Fruit fly (Drosophila melanogaster): ENCODE data around the gene CG34012.

The CG34012 gene

dm6 chr3L:11085810-11086209, 23.5 kb downstream of the CG34012 start (continued):
- TF ChIP-seq chinmo (GFP tag; IDR thresholded peaks at IDR 0.05; ENCODE audit: partially characterized antibody): 0 out of 4 replicates have a peak, but pooled peaks have one; percentile 46
- peak; percentile 4 for TF ChIP-seq CG2678 (tag; optimal IDR thresholded peaks at IDR 0.05)
- TF ChIP-seq CG7928 (GFP tag; optimal IDR thresholded peaks at IDR 0.05): no peak
- no peak for TF ChIP-seq CG11695 (GFP tag; IDR thresholded peaks at IDR 0.05)
- peak; percentile 35 for TF ChIP-seq CG7987 (GFP tag; optimal IDR thresholded peaks at IDR 0.05)
- TF ChIP-seq HLHmδ (GFP tag; optimal IDR thresholded peaks at IDR 0.05): peak; percentile 28
- TF ChIP-seq CG34376 (GFP tag; optimal IDR thresholded peaks at IDR 0.05): peak; percentile 42
- peak; percentile 74 for TF ChIP-seq D19B (GFP tag; optimal IDR thresholded peaks at IDR 0.05)
- no peak for TF ChIP-seq CrebB (tag; optimal IDR thresholded peaks at IDR 0.05)
- peak in 1 of 2 experiments; percentile 26 for TF ChIP-seq eve (GFP tag; optimal IDR thresholded peaks at IDR 0.05)
- peak; percentile 28 for TF ChIP-seq lab (GFP tag; optimal IDR thresholded peaks at IDR 0.05)
- no peak for TF ChIP-seq gcm2 (GFP tag; optimal IDR thresholded peaks at IDR 0.05)
- TF ChIP-seq cg (GFP tag; optimal IDR thresholded peaks at IDR 0.05): peak; percentile 46
- no peak for TF ChIP-seq CG3163 (GFP tag; optimal IDR thresholded peaks at IDR 0.05)
- TF ChIP-seq CG7745 (tag; optimal IDR thresholded peaks at IDR 0.05): peak; percentile 37

dm6 chr3L:11084557-11085231, 24.6 kb downstream of the CG34012 start:
- TF ChIP-seq CG17328 (GFP tag; IDR thresholded peaks at IDR 0.05) (peak; percentile 99), vfl (GFP tag; optimal IDR thresholded peaks at IDR 0.05) (peak; percentile 76), CG2712 (tag; optimal IDR thresholded peaks at IDR 0.05) (peak; percentile 98), crp (GFP tag; optimal IDR thresholded peaks at IDR 0.05) (peak in 1 of 2 experiments; percentile 63), CG2889 (GFP tag; IDR thresholded peaks at IDR 0.05) (peak; percentile 88), CkIIα-i1 (GFP tag; IDR thresholded peaks at IDR 0.05) (peak; percentile 66; the same call in 1 of the 2 replicates), ash1 (GFP tag; optimal IDR thresholded peaks at IDR 0.05) (peak; percentile 33), nerfin-1 (tag; optimal IDR thresholded peaks at IDR 0.05) (peak; percentile 93), CG16779 (GFP tag; IDR thresholded peaks at IDR 0.05) (peak; percentile 73), CG5245 (GFP tag; optimal IDR thresholded peaks at IDR 0.05) (peak; percentile 96), CG9932 (GFP tag; IDR thresholded peaks at IDR 0.05) (peak; percentile 80), run (tag; optimal IDR thresholded peaks at IDR 0.05) (peak; percentile 92), CG10565 (GFP tag; optimal IDR thresholded peaks at IDR 0.05) (peak; percentile 80), cato (GFP tag; optimal IDR thresholded peaks at IDR 0.05; ENCODE audit: borderline replicate concordance) (peak; percentile 95), CG1233 (GFP tag; optimal IDR thresholded peaks at IDR 0.05) (peak; percentile 95), Oli (tag; optimal IDR thresholded peaks at IDR 0.05) (peak; percentile 98), CG14965 (GFP tag; optimal IDR thresholded peaks at IDR 0.05; ENCODE audit: borderline replicate concordance) (peak; percentile 85), pnt (GFP tag; optimal IDR thresholded peaks at IDR 0.05) (peak; percentile 96), MESR4 (GFP tag; optimal IDR thresholded peaks at IDR 0.05) (peak; percentile 56), p53 (GFP tag; optimal IDR thresholded peaks at IDR 0.05) (peak; percentile 84), chm (GFP tag; IDR thresholded peaks at IDR 0.05) (peak; percentile 99), CG10366 (GFP tag; IDR thresholded peaks at IDR 0.05) (peak; percentile 96), CG15011 (GFP tag; optimal IDR thresholded peaks at IDR 0.05) (peak; percentile 88), Hr51 (GFP tag; optimal IDR thresholded peaks at IDR 0.05) (peak; percentile 93 to 97), Dad (GFP tag; optimal IDR thresholded peaks at IDR 0.05) (peak; percentile 96), CG14014 (GFP tag; IDR thresholded peaks at IDR 0.05) (peak; percentile 95), bigmax (GFP tag; optimal IDR thresholded peaks at IDR 0.05) (peak; percentile 28), tgo (GFP tag; IDR thresholded peaks at IDR 0.05) (peak; percentile 95), onecut (GFP tag; IDR thresholded peaks at IDR 0.05) (peak; percentile 91), esg (GFP tag; conservative IDR thresholded peaks at IDR 0.05) (peak; percentile 93), rib (GFP tag; IDR thresholded peaks at IDR 0.05) (peak; percentile 89), Mad (GFP tag; optimal IDR thresholded peaks at IDR 0.05) (peak; percentile 86), Bteb2 (GFP tag; optimal IDR thresholded peaks at IDR 0.05) (peak; percentile 94), gsb-n (tag; optimal IDR thresholded peaks at IDR 0.05) (peak; percentile 98)
